Fruit fly (Drosophila melanogaster): Measurements from ENCODE around the gene Eaf6.

Gene Eaf6

dm6 chr3L:5630176-5630583 lies 22.1 kb upstream of the Eaf6 start (continued):
- TF ChIP-seq lilli (GFP tag; optimal IDR thresholded peaks at IDR 0.05) (no peak), Six4 (GFP tag; optimal IDR thresholded peaks at IDR 0.05) (peak; percentile 33), CTCF (GFP tag; optimal IDR thresholded peaks at IDR 0.05) (no peak), CG2712 (tag; optimal IDR thresholded peaks at IDR 0.05) (peak; percentile 52), bab2 (GFP tag; optimal IDR thresholded peaks at IDR 0.05) (peak; percentile 73), fru (optimal IDR thresholded peaks at IDR 0.05) (no peak), NfI (GFP tag; optimal IDR thresholded peaks at IDR 0.05) (no peak), slou (GFP tag; optimal IDR thresholded peaks at IDR 0.05) (peak; percentile 45), chm (GFP tag; IDR thresholded peaks at IDR 0.05) (no peak), pum (GFP tag; optimal IDR thresholded peaks at IDR 0.05) (no peak), tup (GFP tag; optimal IDR thresholded peaks at IDR 0.05) (no peak), Ada2b (GFP tag; IDR thresholded peaks at IDR 0.05) (no peak), CG15479 (GFP tag; optimal IDR thresholded peaks at IDR 0.05) (no peak), en (GFP tag; optimal IDR thresholded peaks at IDR 0.05) (no peak), run (tag; optimal IDR thresholded peaks at IDR 0.05) (no peak), hth (optimal IDR thresholded peaks at IDR 0.05) (no peak), Ets97D (GFP tag; optimal IDR thresholded peaks at IDR 0.05) (no peak), CG9609 (GFP tag; optimal IDR thresholded peaks at IDR 0.05) (no peak), CG34376 (GFP tag; optimal IDR thresholded peaks at IDR 0.05) (no peak), HLH54F (GFP tag; optimal IDR thresholded peaks at IDR 0.05) (no peak), CG12236 (GFP tag; optimal IDR thresholded peaks at IDR 0.05) (no peak), psq (GFP tag; optimal IDR thresholded peaks at IDR 0.05) (no peak), CG18619 (GFP tag; optimal IDR thresholded peaks at IDR 0.05) (peak; percentile 6)

- TF ChIP-seq Ravus (GFP tag; IDR thresholded peaks at IDR 0.05), result no peak
- peak; percentile 23 for TF ChIP-seq psq (GFP tag; optimal IDR thresholded peaks at IDR 0.05)
- TF ChIP-seq CG12104 (GFP tag; optimal IDR thresholded peaks at IDR 0.05), result no peak
- TF ChIP-seq Deaf1 (tag; optimal IDR thresholded peaks at IDR 0.05), result peak; percentile 19
- no peak for TF ChIP-seq CG18011 (GFP tag; optimal IDR thresholded peaks at IDR 0.05)
- no peak for TF ChIP-seq CG10979 (tag; optimal IDR thresholded peaks at IDR 0.05)
- TF ChIP-seq chm (GFP tag; IDR thresholded peaks at IDR 0.05), result no peak
- TF ChIP-seq bsh (GFP tag; optimal IDR thresholded peaks at IDR 0.05), result peak in 1 of 2 experiments; percentile 30
- peak; percentile 34 for TF ChIP-seq Spps (tag; optimal IDR thresholded peaks at IDR 0.05)
- peak; percentile 18 for TF ChIP-seq CG14710 (tag; optimal IDR thresholded peaks at IDR 0.05)
- peak; percentile 88 for TF ChIP-seq CG33557 (GFP tag; optimal IDR thresholded peaks at IDR 0.05)
- no peak for TF ChIP-seq usp (GFP tag; optimal IDR thresholded peaks at IDR 0.05)
- no peak for TF ChIP-seq Mes4 (GFP tag; optimal IDR thresholded peaks at IDR 0.05)
- no peak for TF ChIP-seq disco-r (GFP tag; optimal IDR thresholded peaks at IDR 0.05)
- peak; percentile 89 for TF ChIP-seq kni (GFP tag; optimal IDR thresholded peaks at IDR 0.05)
- no peak for TF ChIP-seq Adf1 (GFP tag; IDR thresholded peaks at IDR 0.05)
- peak; percentile 41; the same call in 1 of the 2 replicates for TF ChIP-seq vvl (GFP tag; IDR thresholded peaks at IDR 0.05)
- no peak for TF ChIP-seq pzg (GFP tag; optimal IDR thresholded peaks at IDR 0.05)
- TF ChIP-seq ERR (GFP tag; optimal IDR thresholded peaks at IDR 0.05), result no peak
- peak; percentile 33 for TF ChIP-seq cg (GFP tag; optimal IDR thresholded peaks at IDR 0.05)
- no peak for TF ChIP-seq CG2129 (GFP tag; IDR thresholded peaks at IDR 0.05; ENCODE audit: partially characterized antibody)
- TF ChIP-seq lbe (GFP tag; optimal IDR thresholded peaks at IDR 0.05), result peak; percentile 30
- TF ChIP-seq CG2202 (tag; optimal IDR thresholded peaks at IDR 0.05), result peak; percentile 7
- TF ChIP-seq sqz (GFP tag; optimal IDR thresholded peaks at IDR 0.05), result peak; percentile 42
- peak; percentile 100 for TF ChIP-seq Blimp-1 (GFP tag; optimal IDR thresholded peaks at IDR 0.05)
These were observed 19.7 kb upstream of the Eaf6 start for dm6 chr3L:5627816-5628215.
